Fruit fly (Drosophila melanogaster): ENCODE data around the gene CG5180.
A peak's percentile ranks its signal among the peaks of the same experiment; 100 is the strongest.

CG5180 gene

dm6 chr3R:20592517-20593462 is 35.1 kb downstream of the CG5180 start, which contains the start of the genes Pus1 and bon:
Pus1 (minus strand) TSS chr3R:20592671.
bon (plus strand) TSS chr3R:20593139.
- TF ChIP-seq D1 (tag; optimal IDR thresholded peaks at IDR 0.05) (no peak), CG4496 (GFP tag; IDR thresholded peaks at IDR 0.05) (peak; percentile 20; the same call in 1 of the 3 replicates), EcR (GFP tag; optimal IDR thresholded peaks at IDR 0.05) (peak; percentile 2)

- TF ChIP-seq fd96Ca (GFP tag; IDR thresholded peaks at IDR 0.05): 0 out of 3 replicates have a peak, but pooled peaks have one; percentile 27
- no peak for TF ChIP-seq CG8301 (tag; optimal IDR thresholded peaks at IDR 0.05)
- no peak for TF ChIP-seq EcR (GFP tag; optimal IDR thresholded peaks at IDR 0.05)
These were observed 35.7 kb downstream of the CG5180 start for dm6 chr3R:20593463-20593838.

dm6 chr3R:20594194-20595144 is 36.7 kb downstream of the CG5180 start:
- peak; percentile 54 for TF ChIP-seq EcR (GFP tag; optimal IDR thresholded peaks at IDR 0.05)
- peak; percentile 96 for TF ChIP-seq D1 (tag; optimal IDR thresholded peaks at IDR 0.05)
- TF ChIP-seq CG8301 (tag; optimal IDR thresholded peaks at IDR 0.05): peak; percentile 89
- peak; percentile 95 for TF ChIP-seq CG14655 (GFP tag; optimal IDR thresholded peaks at IDR 0.05)
- peak; percentile 95 for TF ChIP-seq CG17806 (tag; optimal IDR thresholded peaks at IDR 0.05)
- TF ChIP-seq CG32121 (GFP tag; IDR thresholded peaks at IDR 0.05): peak; percentile 70
- TF ChIP-seq Pif1A (GFP tag; optimal IDR thresholded peaks at IDR 0.05): peak; percentile 82
- peak; percentile 76 for TF ChIP-seq CG4496 (GFP tag; IDR thresholded peaks at IDR 0.05)
- TF ChIP-seq gl (tag; optimal IDR thresholded peaks at IDR 0.05): peak; percentile 60
- TF ChIP-seq CG12605 (GFP tag; IDR thresholded peaks at IDR 0.05): peak; percentile 83
- peak; percentile 98 for TF ChIP-seq CG9948 (tag; optimal IDR thresholded peaks at IDR 0.05)
- TF ChIP-seq Ets98B (GFP tag; IDR thresholded peaks at IDR 0.05): peak; percentile 74
- TF ChIP-seq Snoo (tag; optimal IDR thresholded peaks at IDR 0.05): peak; percentile 74
- TF ChIP-seq Pif1B (GFP tag; optimal IDR thresholded peaks at IDR 0.05): peak; percentile 76
- peak; percentile 35; the same call in 1 of the 3 replicates for TF ChIP-seq fd96Ca (GFP tag; IDR thresholded peaks at IDR 0.05)
- peak; percentile 98 for TF ChIP-seq CG8159 (tag; optimal IDR thresholded peaks at IDR 0.05)
- peak; percentile 83 for TF ChIP-seq CG13204 (GFP tag; optimal IDR thresholded peaks at IDR 0.05)
- TF ChIP-seq CG34367 (tag; optimal IDR thresholded peaks at IDR 0.05): peak; percentile 90
- TF ChIP-seq rn (GFP tag; IDR thresholded peaks at IDR 0.05): peak; percentile 75; the same call in 1 of the 2 replicates
- TF ChIP-seq CG15710 (tag; optimal IDR thresholded peaks at IDR 0.05): peak; percentile 96
- TF ChIP-seq CG10348 (GFP tag; IDR thresholded peaks at IDR 0.05): peak; percentile 8; the same call in 1 of the 2 replicates

dm6 chr3R:20595145-20595812 is 37.5 kb downstream of the CG5180 start:
- TF ChIP-seq gl (tag; optimal IDR thresholded peaks at IDR 0.05) (no peak), CG17806 (tag; optimal IDR thresholded peaks at IDR 0.05) (peak; percentile 20), CG15710 (tag; optimal IDR thresholded peaks at IDR 0.05) (no peak), rn (GFP tag; IDR thresholded peaks at IDR 0.05) (no peak), CG34367 (tag; optimal IDR thresholded peaks at IDR 0.05) (no peak), CG9948 (tag; optimal IDR thresholded peaks at IDR 0.05) (no peak), CG10348 (GFP tag; IDR thresholded peaks at IDR 0.05) (no peak), CG8159 (tag; optimal IDR thresholded peaks at IDR 0.05) (peak; percentile 12), Pif1B (GFP tag; optimal IDR thresholded peaks at IDR 0.05) (no peak), CG32121 (GFP tag; IDR thresholded peaks at IDR 0.05) (no peak), CG8301 (tag; optimal IDR thresholded peaks at IDR 0.05) (peak; percentile 18), Pif1A (GFP tag; optimal IDR thresholded peaks at IDR 0.05) (no peak), Ets98B (GFP tag; IDR thresholded peaks at IDR 0.05) (no peak), CG14655 (GFP tag; optimal IDR thresholded peaks at IDR 0.05) (peak; percentile 59)

- TF ChIP-seq CG8159 (tag; optimal IDR thresholded peaks at IDR 0.05) (no peak), CG32121 (GFP tag; IDR thresholded peaks at IDR 0.05) (no peak), EcR (GFP tag; optimal IDR thresholded peaks at IDR 0.05) (no peak), CG9948 (tag; optimal IDR thresholded peaks at IDR 0.05) (no peak), CG8301 (tag; optimal IDR thresholded peaks at IDR 0.05) (no peak), D1 (tag; optimal IDR thresholded peaks at IDR 0.05) (no peak), Snoo (tag; optimal IDR thresholded peaks at IDR 0.05) (no peak), CG13204 (GFP tag; optimal IDR thresholded peaks at IDR 0.05) (no peak), CG4496 (GFP tag; IDR thresholded peaks at IDR 0.05) (no peak), Pif1A (GFP tag; optimal IDR thresholded peaks at IDR 0.05) (no peak), Pif1B (GFP tag; optimal IDR thresholded peaks at IDR 0.05) (no peak), gl (tag; optimal IDR thresholded peaks at IDR 0.05) (no peak), fd96Ca (GFP tag; IDR thresholded peaks at IDR 0.05) (no peak), CG10348 (GFP tag; IDR thresholded peaks at IDR 0.05) (no peak), CG14655 (GFP tag; optimal IDR thresholded peaks at IDR 0.05) (no peak), CG17806 (tag; optimal IDR thresholded peaks at IDR 0.05) (no peak), CG34367 (tag; optimal IDR thresholded peaks at IDR 0.05) (no peak), CG15710 (tag; optimal IDR thresholded peaks at IDR 0.05) (no peak), Ets98B (GFP tag; IDR thresholded peaks at IDR 0.05) (no peak), CG12605 (GFP tag; IDR thresholded peaks at IDR 0.05) (no peak)
These were observed 38.2 kb downstream of the CG5180 start for dm6 chr3R:20595901-20596300.

All from whole organism, pupa.